Worm (Caenorhabditis elegans) whole organism, L4 larva: Measurements from ENCODE around the gene gop-1.

Experiments
- F10B5.3 ChIP-seq: sonication (generic microtip); optimal IDR thresholded peaks from 2 replicates; lab custom pipeline; 2016; ENCODE audit warnings: mild to moderate bottlenecking, missing genetic modification characterization, missing compliant biosample characterization
- F44E2.7 ChIP-seq: fragments of 200-800 bp; sonication (Bioruptor generic); IDR thresholded peaks from 2 replicates; pipeline ENCODE4 v2.1.2; 2022; ENCODE audit warnings: missing genetic modification characterization, missing compliant biosample characterization
- F49E8.2 ChIP-seq: sonication (generic microtip); optimal IDR thresholded peaks from 2 replicates; lab custom pipeline; 2016; ENCODE audit warnings: missing compliant biosample characterization, mild to moderate bottlenecking, missing genetic modification characterization, borderline replicate concordance
- T26A8.4 ChIP-seq: fragments of 200-800 bp; sonication (Bioruptor generic); IDR thresholded peaks from 2 replicates; pipeline ENCODE4 v1.3.6; 2022; ENCODE audit warnings: missing genetic modification characterization, missing compliant biosample characterization
- Y48G9A.11 ChIP-seq: fragments of 200-800 bp; sonication (Bioruptor generic); IDR thresholded peaks from 2 replicates; pipeline ENCODE4 v1.3.6; 2022; ENCODE audit warnings: missing genetic modification reagents, missing genetic modification characterization, missing compliant biosample characterization
- Y5F2A.4 ChIP-seq: fragments of 200-800 bp; sonication (Bioruptor generic); optimal IDR thresholded peaks from 2 replicates; lab custom pipeline; 2018; ENCODE audit warnings: mild to moderate bottlenecking, missing genetic modification characterization, missing compliant biosample characterization
- Y75B8A.6 ChIP-seq: fragments of 200-800 bp; sonication (Bioruptor generic); IDR thresholded peaks from 2 replicates; pipeline ENCODE4 v1.3.6; 2022; ENCODE audit warnings: missing genetic modification reagents, missing genetic modification characterization, missing compliant biosample characterization
- ZK337.2 ChIP-seq: fragments of 200-800 bp; sonication (Bioruptor generic); IDR thresholded peaks from 2 replicates; pipeline ENCODE4 v1.3.6; 2022; ENCODE audit warnings: missing genetic modification reagents, missing genetic modification characterization, missing compliant biosample characterization
- ZK546.5 ChIP-seq, 2 experiments: sonication (generic microtip); optimal IDR thresholded peaks; 2 replicates each; lab custom pipeline; 2017; ENCODE audit warnings: missing biosample characterization in 2 of 2, missing genetic modification characterization in 2 of 2
- aly-2 ChIP-seq: sonication (generic microtip); optimal IDR thresholded peaks from 2 replicates; lab custom pipeline; 2018; ENCODE audit warnings: missing biosample characterization, missing genetic modification characterization
- ama-1 ChIP-seq: fragments of 150-350 bp; optimal IDR thresholded peaks from 2 replicates; lab custom pipeline; 2014; ENCODE audit warnings: inconsistent platforms, mixed read lengths
- ceh-20 ChIP-seq: fragments of 200-800 bp; sonication (Bioruptor generic); IDR thresholded peaks from 2 replicates; pipeline ENCODE4 v1.3.6; 2022; ENCODE audit warnings: missing genetic modification reagents, missing genetic modification characterization, missing compliant biosample characterization
- dmd-9 ChIP-seq: fragments of 200-800 bp; sonication (Bioruptor generic); IDR thresholded peaks from 2 replicates; pipeline ENCODE4 v1.3.6; 2022; ENCODE audit warnings: missing genetic modification reagents, missing genetic modification characterization, missing compliant biosample characterization
- dve-1 ChIP-seq: sonication (generic microtip); optimal IDR thresholded peaks from 2 replicates; lab custom pipeline; 2017; ENCODE audit warnings: antibody characterized with exemption, mild to moderate bottlenecking, missing genetic modification characterization, missing compliant biosample characterization; ENCODE audit not compliant: insufficient read depth
- egl-43 ChIP-seq: fragments of 200-800 bp; sonication (Bioruptor generic); IDR thresholded peaks from 2 replicates; pipeline ENCODE4 v1.3.6; 2022; ENCODE audit warnings: missing genetic modification reagents, missing genetic modification characterization, missing compliant biosample characterization
- hmg-1.1 ChIP-seq: fragments of 200-800 bp; sonication (Bioruptor generic); IDR thresholded peaks from 2 replicates; pipeline ENCODE4 v1.3.6; 2022; ENCODE audit warnings: missing genetic modification reagents, missing genetic modification characterization, missing compliant biosample characterization
- jun-1 ChIP-seq: fragments of 150-350 bp; optimal IDR thresholded peaks from 2 replicates; lab custom pipeline; 2014; ENCODE audit warnings: missing biosample characterization, missing genetic modification reagents, missing genetic modification characterization
- lim-7 ChIP-seq: fragments of 200-800 bp; sonication (Bioruptor generic); IDR thresholded peaks from 2 replicates; pipeline ENCODE4 v1.3.6; 2022; ENCODE audit warnings: missing genetic modification characterization, missing compliant biosample characterization
- lin-15B ChIP-seq: fragments of 150-350 bp; sonication (generic microtip); optimal IDR thresholded peaks from 3 replicates; lab custom pipeline; 2014; ENCODE audit warnings: missing biosample characterization, missing genetic modification characterization
- lin-29 ChIP-seq: fragments of 200-800 bp; sonication (Bioruptor generic); IDR thresholded peaks from 2 replicates; pipeline ENCODE4 v1.3.6; 2022; ENCODE audit warnings: missing genetic modification reagents, missing genetic modification characterization, missing compliant biosample characterization
- lsy-2 ChIP-seq, 2 experiments: fragments of 150-350 bp in 1 of 2; sonication (generic microtip) in 1 of 2; optimal IDR thresholded peaks; 2 replicates each; lab custom pipeline; 2014 to 2017; ENCODE audit warnings: missing biosample characterization in 2 of 2, missing genetic modification characterization in 2 of 2
- madf-9 ChIP-seq: fragments of 200-800 bp; sonication (Bioruptor generic); conservative IDR thresholded peaks from 2 replicates; pipeline ENCODE4 v1.3.6; 2022; ENCODE audit warnings: missing genetic modification reagents, missing genetic modification characterization, missing compliant biosample characterization
- mes-2 ChIP-seq: sonication (generic microtip); optimal IDR thresholded peaks from 2 replicates; lab custom pipeline; 2016; ENCODE audit warnings: missing genotype, mild to moderate bottlenecking, missing genetic modification characterization, missing compliant biosample characterization; ENCODE audit not compliant: poor library complexity, severe bottlenecking
- mxl-3 ChIP-seq: fragments of 200-800 bp; sonication (Bioruptor generic); optimal IDR thresholded peaks from 2 replicates; lab custom pipeline; 2018; ENCODE audit warnings: mild to moderate bottlenecking, missing genetic modification characterization, missing compliant biosample characterization
- nhr-25 ChIP-seq: sonication (generic microtip); optimal IDR thresholded peaks from 2 replicates; lab custom pipeline; 2017; ENCODE audit warnings: missing genetic modification characterization, mild to moderate bottlenecking, missing compliant biosample characterization, antibody characterized with exemption, moderate library complexity, borderline replicate concordance; ENCODE audit not compliant: insufficient read depth
- nhr-28 ChIP-seq: fragments of 150-350 bp; optimal IDR thresholded peaks from 2 replicates; lab custom pipeline; 2014; ENCODE audit warnings: missing biosample characterization, missing genetic modification characterization
- nhr-41 ChIP-seq: fragments of 200-800 bp; sonication (Bioruptor generic); IDR thresholded peaks from 2 replicates; pipeline ENCODE4 v1.3.6; 2022; ENCODE audit warnings: missing genetic modification reagents, missing genetic modification characterization, missing compliant biosample characterization
- nhr-76 ChIP-seq: fragments of 150-350 bp; optimal IDR thresholded peaks from 2 replicates; lab custom pipeline; 2014; ENCODE audit warnings: missing biosample characterization, missing genetic modification characterization
- pha-4 ChIP-seq, 2 experiments: fragments of 150-350 bp in 1 of 2; fragments of 200-800 bp in 1 of 2; sonication (Bioruptor generic) in 1 of 2; IDR thresholded peaks in 1 of 2; optimal IDR thresholded peaks in 1 of 2; 2 replicates each; pipeline versions ENCODE4 v1.3.6 to Lab custom; 2014 to 2022; ENCODE audit warnings: missing genetic modification characterization in 2 of 2, missing genetic modification reagents in 2 of 2, missing biosample characterization in 1 of 2, missing compliant biosample characterization in 1 of 2
- snpc-1.2 ChIP-seq: fragments of 200-800 bp; sonication (Bioruptor generic); IDR thresholded peaks from 2 replicates; pipeline ENCODE4 v1.3.6; 2022; ENCODE audit warnings: missing genetic modification reagents, missing genetic modification characterization, missing compliant biosample characterization
- tag-97 ChIP-seq: fragments of 200-800 bp; sonication (Bioruptor generic); IDR thresholded peaks from 2 replicates; pipeline ENCODE4 v1.3.6; 2022; ENCODE audit warnings: missing genetic modification characterization, missing compliant biosample characterization
- unc-130 ChIP-seq: sonication (generic microtip); optimal IDR thresholded peaks from 2 replicates; lab custom pipeline; 2016; ENCODE audit warnings: missing genetic modification reagents, missing genetic modification characterization, missing compliant biosample characterization
- unc-39 ChIP-seq: sonication (generic microtip); optimal IDR thresholded peaks from 2 replicates; lab custom pipeline; 2017; ENCODE audit warnings: missing biosample characterization, missing genetic modification characterization
- unc-62 ChIP-seq, 3 experiments: fragments of 150-350 bp in 1 of 3; sonication (generic microtip); optimal IDR thresholded peaks in 2 of 3; peaks in 1 of 3; 1 replicate in 1 of 3; 2 replicates in 2 of 3; lab custom pipeline; 2014 to 2017; ENCODE audit warnings: missing biosample characterization in 3 of 3, missing genetic modification characterization in 3 of 3, missing genetic modification reagents in 3 of 3, missing genotype in 1 of 3
- vab-7 ChIP-seq: fragments of 200-800 bp; sonication (Bioruptor generic); IDR thresholded peaks from 2 replicates; pipeline ENCODE4 v1.3.6; 2022; ENCODE audit warnings: missing genetic modification reagents, missing genetic modification characterization, missing compliant biosample characterization
- zfp-2 ChIP-seq: sonication (generic microtip); optimal IDR thresholded peaks from 2 replicates; lab custom pipeline; 2016; ENCODE audit warnings: mild to moderate bottlenecking, missing genetic modification characterization, missing compliant biosample characterization
- zfp-3 ChIP-seq: fragments of 200-800 bp; sonication (Bioruptor generic); conservative IDR thresholded peaks from 2 replicates; pipeline ENCODE4 v1.3.6; 2022; ENCODE audit warnings: missing genetic modification reagents, missing genetic modification characterization, missing compliant biosample characterization
- zip-2 ChIP-seq: fragments of 150-350 bp; optimal IDR thresholded peaks from 2 replicates; lab custom pipeline; 2014; ENCODE audit warnings: missing biosample characterization, missing genetic modification characterization
- ztf-11 ChIP-seq: fragments of 150-350 bp; optimal IDR thresholded peaks from 2 replicates; lab custom pipeline; 2014; ENCODE audit warnings: missing biosample characterization, missing genetic modification characterization

gop-1 gene

DNA sequence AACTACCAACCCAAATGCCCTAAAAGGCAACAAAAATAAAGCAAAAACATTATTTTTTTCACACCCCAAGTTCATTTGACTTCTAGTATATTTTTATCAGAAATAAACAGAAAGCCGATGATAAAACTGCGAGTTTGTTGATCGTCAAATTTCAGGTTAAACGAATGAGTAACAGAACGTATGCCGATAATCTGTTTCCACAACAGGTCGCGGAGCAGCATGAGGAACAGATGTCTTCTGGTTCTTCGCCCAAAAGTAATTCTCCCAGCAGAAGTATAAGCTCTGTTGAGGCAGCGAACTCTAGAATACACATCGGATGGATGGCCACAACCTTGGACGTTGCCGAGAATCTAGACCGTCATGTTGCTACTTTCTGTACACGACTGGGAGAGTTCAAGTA is 23.8 kb upstream of the gop-1 start, which contains the start of gene prmt-5 (continued):
- no peak for TF ChIP-seq zip-2 (tag; lab: Kevin White, UChicago)
- peak; percentile 81; the same call in 1 of the 2 replicates for TF ChIP-seq pha-4 (GFP tag; IDR thresholded peaks at IDR 0.05; lab: Robert Waterston, UW)
- TF ChIP-seq pha-4 (tag; optimal IDR thresholded peaks at IDR 0.05; lab: Kevin White, UChicago) = no peak
- TF ChIP-seq F44E2.7 (GFP tag; lab: Robert Waterston, UW) = 0 out of 2 replicates have a peak, but pooled peaks have one; percentile 4
- no peak for TF ChIP-seq jun-1 (tag; lab: Kevin White, UChicago)
- peak; percentile 65 for TF ChIP-seq T26A8.4 (GFP tag; lab: Robert Waterston, UW)
- no peak for TF ChIP-seq lin-15B
- TF ChIP-seq nhr-41 (GFP tag; lab: Robert Waterston, UW) = no peak
- TF ChIP-seq Y75B8A.6 (GFP tag; lab: Robert Waterston, UW) = peak; percentile 77
- no peak for TF ChIP-seq nhr-76 (tag; lab: Kevin White, UChicago)
- no peak for TF ChIP-seq F10B5.3 (tag; lab: Kevin White, UChicago)
- TF ChIP-seq lin-29 (GFP tag; lab: Robert Waterston, UW) = no peak
- no peak for TF ChIP-seq nhr-25 (tag; lab: Kevin White, UChicago)
- no peak for TF ChIP-seq mxl-3
- TF ChIP-seq F49E8.2 (tag; lab: Kevin White, UChicago) = peak; percentile 50
- TF ChIP-seq egl-43 (GFP tag; lab: Robert Waterston, UW) = peak; percentile 72; the same call in 1 of the 2 replicates
- TF ChIP-seq lim-7 (GFP tag; lab: Robert Waterston, UW) = 0 out of 2 replicates have a peak, but pooled peaks have one; percentile 60
- TF ChIP-seq nhr-28 (tag; lab: Kevin White, UChicago) = peak; percentile 2
- TF ChIP-seq unc-62 (GFP tag; optimal IDR thresholded peaks at IDR 0.05 in 1 of 2; lab: Kevin White, UChicago) = no peak
- TF ChIP-seq unc-62 (tag; optimal IDR thresholded peaks at IDR 0.05; lab: Kevin White, UChicago) = no peak
- TF ChIP-seq vab-7 (GFP tag; lab: Robert Waterston, UW) = no peak
- TF ChIP-seq ceh-20 = 0 out of 2 replicates have a peak, but pooled peaks have one; percentile 8
- TF ChIP-seq mes-2 (tag; lab: Kevin White, UChicago) = peak; percentile 23
- TF ChIP-seq Y5F2A.4 = peak; percentile 47
- no peak for TF ChIP-seq ZK337.2 (GFP tag; lab: Robert Waterston, UW)
- TF ChIP-seq hmg-1.1 (GFP tag; lab: Robert Waterston, UW) = no peak

DNA sequence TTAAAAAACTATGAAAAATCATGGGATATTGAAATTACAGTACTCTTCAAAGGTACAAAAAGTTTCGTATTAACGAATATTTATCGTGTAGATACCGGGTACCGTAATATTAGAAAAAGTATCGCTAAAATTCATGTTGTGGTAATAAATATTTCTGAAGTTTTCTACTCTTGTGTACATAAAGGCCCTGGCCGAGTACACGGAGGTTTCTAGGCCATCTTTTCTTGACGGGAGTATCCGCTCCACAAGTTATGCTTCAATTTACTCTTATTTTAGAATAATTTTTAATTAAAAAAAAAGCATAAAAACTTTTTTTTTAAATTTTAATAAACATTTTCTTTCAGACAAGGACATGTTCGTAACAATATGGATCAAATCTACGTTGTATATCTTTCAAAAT is 21.1 kb upstream of the gop-1 start:
- TF ChIP-seq mes-2 (tag; lab: Kevin White, UChicago) (peak; percentile 58), aly-2 (tag; lab: Kevin White, UChicago) (no peak)

DNA sequence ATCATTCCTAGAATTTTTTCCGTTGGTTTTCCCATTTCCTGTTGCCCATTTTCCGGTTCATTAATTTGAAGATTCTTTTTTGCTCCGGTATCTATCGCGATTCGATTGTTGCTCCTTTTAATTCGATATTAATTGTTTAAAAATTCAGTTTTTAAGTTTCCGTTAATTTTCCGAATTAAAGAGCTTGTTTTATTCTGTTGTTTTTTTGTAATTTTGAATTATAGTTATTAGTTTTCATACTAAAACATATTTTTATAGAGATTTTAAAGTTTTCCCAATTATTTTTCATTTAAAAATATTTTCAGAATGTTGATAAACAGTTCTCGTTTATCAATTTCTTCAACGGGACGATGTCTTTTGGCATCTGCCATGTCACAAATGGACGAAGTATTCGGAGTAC is 19.9 kb upstream of the gop-1 start, which contains the start of gene mrps-26:
mrps-26 (plus strand) TSS at position 301 of the 400 bp plus-strand sequence.
- TF ChIP-seq dmd-9 (GFP tag; lab: Robert Waterston, UW) = no peak
- TF ChIP-seq zfp-3 (GFP tag; lab: Robert Waterston, UW) = no peak
- no peak for TF ChIP-seq pha-4 (GFP tag; IDR thresholded peaks at IDR 0.05; lab: Robert Waterston, UW)
- no peak for TF ChIP-seq pha-4 (tag; optimal IDR thresholded peaks at IDR 0.05; lab: Kevin White, UChicago)
- TF ChIP-seq Y48G9A.11 (GFP tag; lab: Robert Waterston, UW) = no peak
- TF ChIP-seq tag-97 (GFP tag; lab: Robert Waterston, UW) = no peak
- no peak for TF ChIP-seq zfp-2 (tag; lab: Kevin White, UChicago)
- no peak for TF ChIP-seq snpc-1.2 (GFP tag; lab: Robert Waterston, UW)
- no peak for TF ChIP-seq F10B5.3 (tag; lab: Kevin White, UChicago)
- no peak for TF ChIP-seq dve-1 (tag; lab: Kevin White, UChicago)
- no peak for TF ChIP-seq unc-39 (tag; lab: Kevin White, UChicago)
- TF ChIP-seq unc-130 = no peak
- TF ChIP-seq ama-1 (lab: Kevin White, UChicago) = no peak
- TF ChIP-seq lsy-2 (tag; optimal IDR thresholded peaks at IDR 0.05; lab: Kevin White, UChicago) = no peak
- TF ChIP-seq ZK546.5 (tag; optimal IDR thresholded peaks at IDR 0.05; lab: Kevin White, UChicago) = no peak
- TF ChIP-seq madf-9 = no peak
- no peak for TF ChIP-seq ztf-11
- TF ChIP-seq mes-2 (tag; lab: Kevin White, UChicago) = no peak
- no peak for TF ChIP-seq ZK337.2 (GFP tag; lab: Robert Waterston, UW)
- TF ChIP-seq, all 104 proteins: peak for 0
